Fruit fly (Drosophila melanogaster) whole organism, embryonic: ENCODE data around the gene Uba4.

Experiments
- Bgb ChIP-seq: fragments of 200-800 bp; sonication (Bioruptor generic); IDR thresholded peaks from 2 replicates; pipeline ENCODE4 v1.3.6; 2022; ENCODE audit warnings: missing biosample characterization, missing genetic modification characterization; ENCODE audit not compliant: partially characterized antibody
- CG10431 ChIP-seq: fragments of 200-800 bp; sonication (Bioruptor generic); optimal IDR thresholded peaks from 3 replicates; lab custom pipeline; 2018; ENCODE audit warnings: missing biosample characterization, mild to moderate bottlenecking, missing genetic modification characterization
- CG10462 ChIP-seq: fragments of 200-800 bp; sonication (Bioruptor generic); optimal IDR thresholded peaks from 2 replicates; lab custom pipeline; 2016; ENCODE audit warnings: missing biosample characterization, missing genetic modification characterization
- CG10959 ChIP-seq: fragments of 200-800 bp; sonication (Bioruptor generic); IDR thresholded peaks from 2 replicates; pipeline ENCODE4 v1.3.6; 2022; ENCODE audit warnings: missing biosample characterization, missing genetic modification characterization
- CG13123 ChIP-seq: fragments of 200-800 bp; sonication (Bioruptor generic); optimal IDR thresholded peaks from 2 replicates; lab custom pipeline; 2016; ENCODE audit warnings: missing biosample characterization, missing genetic modification characterization
- CG13287 ChIP-seq: fragments of 200-800 bp; sonication (Bioruptor generic); IDR thresholded peaks from 2 replicates; pipeline ENCODE4 v1.3.6; 2022; ENCODE audit warnings: missing biosample characterization, missing genetic modification characterization; ENCODE audit not compliant: partially characterized antibody
- CG17328 ChIP-seq: fragments of 200-800 bp; sonication (Bioruptor generic); IDR thresholded peaks from 2 replicates; pipeline ENCODE4 v1.3.6; 2022; ENCODE audit warnings: missing biosample characterization, missing genetic modification characterization
- CG18011 ChIP-seq: fragments of 200-800 bp; sonication (Bioruptor generic); optimal IDR thresholded peaks from 2 replicates; lab custom pipeline; 2017; ENCODE audit warnings: missing biosample characterization, missing genetic modification characterization, mild to moderate bottlenecking, moderate library complexity, missing genotype
- CG2199 ChIP-seq: fragments of 200-800 bp; sonication (Bioruptor generic); IDR thresholded peaks from 3 replicates; pipeline ENCODE4 v1.3.6; 2022; ENCODE audit warnings: missing biosample characterization, missing genetic modification characterization
- CG31224 ChIP-seq: fragments of 200-800 bp; sonication (Bioruptor generic); IDR thresholded peaks from 2 replicates; pipeline ENCODE4 v1.3.6; 2022; ENCODE audit warnings: missing biosample characterization, missing genetic modification characterization
- CG31441 ChIP-seq: fragments of 200-800 bp; sonication (Bioruptor generic); IDR thresholded peaks from 2 replicates; pipeline ENCODE4 v1.3.6; 2022; ENCODE audit warnings: missing biosample characterization, missing genetic modification characterization
- CG3163 ChIP-seq: fragments of 200-800 bp; sonication (Bioruptor generic); optimal IDR thresholded peaks from 3 replicates; lab custom pipeline; 2016; ENCODE audit warnings: missing biosample characterization, missing genetic modification characterization
- CG32767 ChIP-seq: fragments of 200-800 bp; sonication (Bioruptor generic); IDR thresholded peaks from 2 replicates; pipeline ENCODE4 v1.3.6; 2022; ENCODE audit warnings: missing biosample characterization, missing genetic modification characterization
- CG4820 ChIP-seq: fragments of 200-800 bp; sonication (Bioruptor generic); optimal IDR thresholded peaks from 3 replicates; lab custom pipeline; 2016; ENCODE audit warnings: missing biosample characterization, missing genetic modification characterization
- CG6272 ChIP-seq: fragments of 200-800 bp; sonication (Bioruptor generic); IDR thresholded peaks from 2 replicates; pipeline ENCODE4 v1.3.6; 2022; ENCODE audit warnings: missing biosample characterization, missing genetic modification characterization
- CG6689 ChIP-seq: fragments of 200-800 bp; sonication (Bioruptor generic); IDR thresholded peaks from 2 replicates; pipeline ENCODE4 v1.3.6; 2022; ENCODE audit warnings: missing biosample characterization, missing genetic modification characterization
- CG7271 ChIP-seq: fragments of 200-800 bp; sonication (Bioruptor generic); optimal IDR thresholded peaks from 2 replicates; lab custom pipeline; 2018; ENCODE audit warnings: missing biosample characterization, mild to moderate bottlenecking, missing genetic modification characterization, moderate library complexity
- CG7987 ChIP-seq: fragments of 200-800 bp; sonication (Bioruptor generic); optimal IDR thresholded peaks from 2 replicates; lab custom pipeline; 2018; ENCODE audit warnings: missing biosample characterization, mild to moderate bottlenecking, missing genetic modification characterization, moderate library complexity
- CG8944 ChIP-seq: fragments of 200-800 bp; sonication (Bioruptor generic); optimal IDR thresholded peaks from 3 replicates; lab custom pipeline; 2016; ENCODE audit warnings: missing biosample characterization, missing genetic modification characterization
- CG9609 ChIP-seq: fragments of 200-800 bp; sonication (Bioruptor generic); optimal IDR thresholded peaks from 3 replicates; lab custom pipeline; 2016; ENCODE audit warnings: missing biosample characterization, missing genetic modification characterization
- CG9727 ChIP-seq: fragments of 200-800 bp; sonication (Bioruptor generic); optimal IDR thresholded peaks from 3 replicates; lab custom pipeline; 2017; ENCODE audit warnings: missing biosample characterization, mild to moderate bottlenecking, missing genetic modification characterization
- CHES-1-like ChIP-seq: fragments of 200-800 bp; sonication (Bioruptor generic); optimal IDR thresholded peaks from 2 replicates; lab custom pipeline; 2016; ENCODE audit warnings: missing biosample characterization, missing genetic modification characterization
- CoRest ChIP-seq: fragments of 200-800 bp; sonication (Bioruptor generic); optimal IDR thresholded peaks from 3 replicates; lab custom pipeline; 2018; ENCODE audit warnings: missing biosample characterization, mild to moderate bottlenecking, missing genetic modification characterization, moderate library complexity
- CrebB ChIP-seq: fragments of 200-800 bp; sonication (Bioruptor generic); optimal IDR thresholded peaks from 3 replicates; lab custom pipeline; 2018; ENCODE audit warnings: missing biosample characterization, mild to moderate bottlenecking, missing genetic modification characterization
- D19B ChIP-seq: fragments of 200-800 bp; sonication (Bioruptor generic); optimal IDR thresholded peaks from 2 replicates; lab custom pipeline; 2017; ENCODE audit warnings: missing biosample characterization, mild to moderate bottlenecking, missing genetic modification characterization
- Deaf1 ChIP-seq: fragments of 200-800 bp; optimal IDR thresholded peaks from 3 replicates; lab custom pipeline; 2019; ENCODE audit warnings: missing biosample characterization, mild to moderate bottlenecking, missing genetic modification characterization, moderate library complexity
- Dip3 ChIP-seq: fragments of 200-800 bp; sonication (Bioruptor generic); optimal IDR thresholded peaks from 3 replicates; lab custom pipeline; 2016; ENCODE audit warnings: missing biosample characterization, missing genetic modification characterization
- Meics ChIP-seq: fragments of 200-800 bp; sonication (Bioruptor generic); optimal IDR thresholded peaks from 2 replicates; lab custom pipeline; 2017; ENCODE audit warnings: missing biosample characterization, mild to moderate bottlenecking, missing genetic modification characterization
- Opbp ChIP-seq: fragments of 200-800 bp; sonication (Bioruptor generic); IDR thresholded peaks from 3 replicates; pipeline ENCODE4 v1.3.6; 2022; ENCODE audit warnings: missing biosample characterization, missing genetic modification characterization; ENCODE audit not compliant: partially characterized antibody
- Rx ChIP-seq: fragments of 200-800 bp; sonication (Bioruptor generic); IDR thresholded peaks from 2 replicates; pipeline ENCODE4 v1.3.6; 2022; ENCODE audit warnings: missing biosample characterization, missing genetic modification characterization
- Spps ChIP-seq: fragments of 200-800 bp; sonication (Bioruptor generic); optimal IDR thresholded peaks from 2 replicates; lab custom pipeline; 2018; ENCODE audit warnings: missing biosample characterization, mild to moderate bottlenecking, missing genetic modification characterization
- Taf1 ChIP-seq: fragments of 200-800 bp; sonication (Bioruptor generic); IDR thresholded peaks from 2 replicates; pipeline ENCODE4 v1.3.6; 2022; ENCODE audit warnings: missing biosample characterization, missing genetic modification characterization
- Usf ChIP-seq: fragments of 200-800 bp; sonication (Bioruptor generic); optimal IDR thresholded peaks from 2 replicates; lab custom pipeline; 2017; ENCODE audit warnings: missing genotype, missing biosample characterization, missing genetic modification characterization
- ab ChIP-seq: fragments of 200-800 bp; sonication (Bioruptor generic); optimal IDR thresholded peaks from 2 replicates; lab custom pipeline; 2016; ENCODE audit warnings: missing biosample characterization, missing genetic modification characterization
- aop ChIP-seq: fragments of 200-800 bp; sonication (Bioruptor generic); IDR thresholded peaks from 2 replicates; pipeline ENCODE4 v1.3.6; 2022; ENCODE audit warnings: missing biosample characterization, missing genetic modification characterization
- bcd ChIP-seq: fragments of 200-800 bp; sonication (Bioruptor generic); optimal IDR thresholded peaks from 2 replicates; lab custom pipeline; 2017; ENCODE audit warnings: missing biosample characterization, mild to moderate bottlenecking, missing genetic modification characterization
- chif ChIP-seq, 2 experiments: fragments of 200-800 bp; sonication (Bioruptor generic); optimal IDR thresholded peaks; 3 replicates each; lab custom pipeline; 2016; ENCODE audit warnings: missing biosample characterization in 2 of 2, missing genetic modification characterization in 2 of 2
- croc ChIP-seq: fragments of 200-800 bp; sonication (Bioruptor generic); conservative IDR thresholded peaks from 3 replicates; pipeline ENCODE4 v1.3.6; 2022; ENCODE audit warnings: missing biosample characterization, missing genetic modification characterization
- hkb ChIP-seq, 2 experiments: fragments of 200-800 bp in 1 of 2; fragments of >200 bp in 1 of 2; sonication (Bioruptor generic) in 1 of 2; IDR thresholded peaks in 1 of 2; optimal IDR thresholded peaks in 1 of 2; 2 replicates each; pipeline versions ENCODE4 v1.3.6 to Lab custom; 2017 to 2022; ENCODE audit warnings: missing biosample characterization in 1 of 2, missing genetic modification characterization in 1 of 2
- peb ChIP-seq: fragments of 200-800 bp; sonication (Bioruptor generic); IDR thresholded peaks from 2 replicates; pipeline ENCODE4 v1.3.6; 2022; ENCODE audit warnings: missing biosample characterization, missing genetic modification characterization
- phol ChIP-seq: fragments of 200-800 bp; sonication (Bioruptor generic); optimal IDR thresholded peaks from 3 replicates; lab custom pipeline; 2018; ENCODE audit warnings: missing biosample characterization, mild to moderate bottlenecking, missing genetic modification characterization, moderate library complexity
- pita ChIP-seq: fragments of 200-800 bp; sonication (Bioruptor generic); optimal IDR thresholded peaks from 2 replicates; lab custom pipeline; 2017; ENCODE audit warnings: missing biosample characterization, mild to moderate bottlenecking, missing genetic modification characterization
- pnt ChIP-seq: fragments of 200-800 bp; sonication (Bioruptor generic); optimal IDR thresholded peaks from 3 replicates; lab custom pipeline; 2016; ENCODE audit warnings: missing biosample characterization, missing genetic modification characterization
- pum ChIP-seq: fragments of 200-800 bp; sonication (Bioruptor generic); optimal IDR thresholded peaks from 2 replicates; lab custom pipeline; 2016; ENCODE audit warnings: missing biosample characterization, missing genetic modification characterization
- seq ChIP-seq: fragments of 200-800 bp; sonication (Bioruptor generic); IDR thresholded peaks from 2 replicates; pipeline ENCODE4 v1.3.6; 2022; ENCODE audit warnings: missing biosample characterization, missing genetic modification characterization
- sna ChIP-seq: fragments of 200-800 bp; sonication (Bioruptor generic); IDR thresholded peaks from 2 replicates; pipeline ENCODE4 v1.3.6; 2022; ENCODE audit warnings: missing biosample characterization, missing genetic modification characterization; ENCODE audit not compliant: partially characterized antibody
- tio ChIP-seq: fragments of 200-800 bp; sonication (Bioruptor generic); optimal IDR thresholded peaks from 2 replicates; lab custom pipeline; 2017; ENCODE audit warnings: missing biosample characterization, missing genetic modification characterization, inconsistent platforms
- trem ChIP-seq: fragments of 200-800 bp; optimal IDR thresholded peaks from 3 replicates; lab custom pipeline; 2019; ENCODE audit warnings: missing biosample characterization, mild to moderate bottlenecking, missing genetic modification characterization, moderate library complexity
- wor ChIP-seq: fragments of 200-800 bp; sonication (Bioruptor generic); IDR thresholded peaks from 2 replicates; pipeline ENCODE4 v1.3.6; 2022; ENCODE audit warnings: missing biosample characterization, missing genetic modification characterization

Gene Uba4

dm6 chr2L:8535394-8536176 is 18.4 kb downstream of the Uba4 start:
- peak; percentile 85 for TF ChIP-seq D19B (GFP tag; lab: Kevin White, UChicago)
- TF ChIP-seq wor (GFP tag; lab: Robert Waterston, UW): peak; percentile 79
- no peak for TF ChIP-seq Opbp (GFP tag; lab: Robert Waterston, UW)
- TF ChIP-seq pum: no peak
- no peak for TF ChIP-seq CG2199 (GFP tag; lab: Robert Waterston, UW)
- peak; percentile 66 for TF ChIP-seq CG18011
- TF ChIP-seq CG8944 (GFP tag; lab: Kevin White, UChicago): no peak
- peak; percentile 73 for TF ChIP-seq CG31224 (GFP tag; lab: Robert Waterston, UW)
- peak; percentile 47; the same call in 1 of the 2 replicates for TF ChIP-seq CG10959 (GFP tag; lab: Robert Waterston, UW)
- TF ChIP-seq trem (tag; lab: Kevin White, UChicago): peak; percentile 87
- TF ChIP-seq CoRest (tag; lab: Kevin White, UChicago): peak; percentile 96
- peak; percentile 5 for TF ChIP-seq CG9609 (GFP tag; lab: Kevin White, UChicago)
- TF ChIP-seq Rx (GFP tag; lab: Robert Waterston, UW): peak; percentile 45; the same call in 1 of the 2 replicates
- TF ChIP-seq CG17328 (GFP tag; lab: Robert Waterston, UW): peak; percentile 48; the same call in 1 of the 2 replicates
- peak; percentile 73 for TF ChIP-seq CG32767 (GFP tag; lab: Robert Waterston, UW)
- peak; percentile 76 for TF ChIP-seq CG3163 (GFP tag; lab: Kevin White, UChicago)
- peak; percentile 59 for TF ChIP-seq CG6272 (GFP tag; lab: Robert Waterston, UW)
- peak; percentile 28 for TF ChIP-seq ab
- TF ChIP-seq sna (GFP tag; lab: Robert Waterston, UW): no peak
- TF ChIP-seq hkb (optimal IDR thresholded peaks at IDR 0.05; lab: Kevin White, UChicago): no peak
- peak; percentile 71; the same call in 1 of the 2 replicates for TF ChIP-seq hkb (GFP tag; IDR thresholded peaks at IDR 0.05; lab: Robert Waterston, UW)
- no peak for TF ChIP-seq CG7271 (tag; lab: Kevin White, UChicago)
- peak; percentile 63 for TF ChIP-seq seq (GFP tag; lab: Robert Waterston, UW)
- TF ChIP-seq Deaf1 (tag; lab: Kevin White, UChicago): peak; percentile 79
- TF ChIP-seq CG31441 (GFP tag; lab: Robert Waterston, UW): peak; percentile 86
- peak; percentile 94 for TF ChIP-seq bcd (GFP tag; lab: Kevin White, UChicago)
- TF ChIP-seq Spps (tag; lab: Kevin White, UChicago): peak; percentile 88
- TF ChIP-seq Usf (GFP tag; lab: Kevin White, UChicago): peak; percentile 92
- peak; percentile 85 for TF ChIP-seq CG4820 (GFP tag; lab: Kevin White, UChicago)
- peak; percentile 85 for TF ChIP-seq CG6689
- TF ChIP-seq CG9727: peak; percentile 96
- peak; percentile 95 for TF ChIP-seq tio
- TF ChIP-seq CG10431 (GFP tag; lab: Kevin White, UChicago): peak; percentile 79
- TF ChIP-seq chif (GFP tag; optimal IDR thresholded peaks at IDR 0.05; lab: Kevin White, UChicago): peak in 1 of 2 experiments; percentile 71
- TF ChIP-seq Bgb (GFP tag; lab: Robert Waterston, UW): 0 out of 2 replicates have a peak, but pooled peaks have one; percentile 7
- peak; percentile 72 for TF ChIP-seq CG13123 (GFP tag; lab: Kevin White, UChicago)
- TF ChIP-seq croc (GFP tag; lab: Robert Waterston, UW): peak; percentile 81
- TF ChIP-seq aop (GFP tag; lab: Robert Waterston, UW): no peak
- no peak for TF ChIP-seq CG13287
- peak; percentile 96 for TF ChIP-seq phol (tag; lab: Kevin White, UChicago)
- peak; percentile 56 for TF ChIP-seq CG7987
- TF ChIP-seq pita (GFP tag; lab: Kevin White, UChicago): no peak
- peak; percentile 64 for TF ChIP-seq peb (GFP tag; lab: Robert Waterston, UW)
- peak; percentile 40 for TF ChIP-seq CG10462 (GFP tag; lab: Kevin White, UChicago)
- TF ChIP-seq CrebB (tag; lab: Kevin White, UChicago): peak; percentile 31
- peak; percentile 38 for TF ChIP-seq Dip3 (GFP tag; lab: Kevin White, UChicago)
- peak; percentile 28; the same call in 1 of the 2 replicates for TF ChIP-seq Taf1
- TF ChIP-seq pnt (GFP tag; lab: Kevin White, UChicago): peak; percentile 0
- TF ChIP-seq Meics: peak; percentile 96
- no peak for TF ChIP-seq CHES-1-like
